Worm (Caenorhabditis elegans) whole organism, late embryonic: ENCODE data around the gene prx-14.

Source experiments
- ceh-30 ChIP-seq: fragments of 150-350 bp; optimal IDR thresholded peaks from 2 replicates; lab custom pipeline; 2014; ENCODE audit warnings: missing biosample characterization, missing genetic modification characterization
- ceh-45 ChIP-seq: fragments of 200-800 bp; sonication (Bioruptor generic); IDR thresholded peaks from 2 replicates; pipeline ENCODE4 v1.3.6; 2022; ENCODE audit warnings: missing genetic modification reagents, missing genetic modification characterization, missing compliant biosample characterization
- eyg-1 ChIP-seq: sonication (generic microtip); optimal IDR thresholded peaks from 2 replicates; lab custom pipeline; 2016; ENCODE audit warnings: missing genotype, missing genetic modification characterization, missing compliant biosample characterization
- hlh-30 ChIP-seq: sonication (generic microtip); optimal IDR thresholded peaks from 2 replicates; lab custom pipeline; 2017; ENCODE audit warnings: antibody characterized with exemption, missing genetic modification characterization, missing compliant biosample characterization; ENCODE audit not compliant: insufficient read depth
- hlh-8 ChIP-seq: sonication (generic microtip); optimal IDR thresholded peaks from 2 replicates; lab custom pipeline; 2016; ENCODE audit warnings: missing genotype, missing genetic modification characterization, missing compliant biosample characterization
- pat-9 ChIP-seq: fragments of 200-800 bp; sonication (Bioruptor generic); optimal IDR thresholded peaks from 2 replicates; lab custom pipeline; 2018; ENCODE audit warnings: mild to moderate bottlenecking, missing genetic modification characterization, moderate library complexity, missing compliant biosample characterization
- pha-4 ChIP-seq: fragments of 150-350 bp; optimal IDR thresholded peaks from 2 replicates; lab custom pipeline; 2018; ENCODE audit warnings: missing biosample characterization, missing genetic modification reagents, missing genetic modification characterization
- pros-1 ChIP-seq: fragments of 150-350 bp; optimal IDR thresholded peaks from 2 replicates; lab custom pipeline; 2014; ENCODE audit warnings: missing biosample characterization, missing genetic modification reagents, missing genetic modification characterization
- sox-4 ChIP-seq: sonication (generic microtip); optimal IDR thresholded peaks from 2 replicates; lab custom pipeline; 2017; ENCODE audit warnings: mild to moderate bottlenecking, missing genetic modification characterization, inconsistent platforms, missing compliant biosample characterization
- syd-9 ChIP-seq: sonication (generic microtip); optimal IDR thresholded peaks from 2 replicates; lab custom pipeline; 2016; ENCODE audit warnings: mild to moderate bottlenecking, missing genetic modification characterization, moderate library complexity, missing compliant biosample characterization
- unc-42 ChIP-seq: sonication (generic microtip); optimal IDR thresholded peaks from 2 replicates; lab custom pipeline; 2016; ENCODE audit warnings: missing genotype, missing genetic modification characterization, missing compliant biosample characterization
- unc-55 ChIP-seq: sonication (generic microtip); optimal IDR thresholded peaks from 2 replicates; lab custom pipeline; 2017; ENCODE audit warnings: missing biosample characterization, missing genetic modification reagents, missing genetic modification characterization

- TF ChIP-seq hlh-30 = no peak
- no peak for TF ChIP-seq eyg-1 (tag; lab: Kevin White, UChicago)
- TF ChIP-seq sox-4 (tag; lab: Kevin White, UChicago) = no peak
- TF ChIP-seq unc-55 (GFP tag; lab: Kevin White, UChicago) = no peak
- no peak for TF ChIP-seq unc-42 (tag; lab: Kevin White, UChicago)
- no peak for TF ChIP-seq pha-4 (tag; lab: Kevin White, UChicago)
- TF ChIP-seq pros-1 (tag; lab: Kevin White, UChicago) = no peak
- TF ChIP-seq pat-9 = no peak
- TF ChIP-seq hlh-8 (tag; lab: Kevin White, UChicago) = no peak
- no peak for TF ChIP-seq ceh-30
- TF ChIP-seq ceh-45 (GFP tag; lab: Robert Waterston, UW) = no peak
- TF ChIP-seq syd-9 = no peak
Observed at ce11 chrIV:11159886-11160285, 23.0 kb upstream of the prx-14 start, which contains the start of gene mboa-4.
